Worm (Caenorhabditis elegans) whole organism, late embryonic: Measurements from ENCODE around the gene D1005.4.

Experiments used
- nfya-1 ChIP-seq: sonication (generic microtip); optimal IDR thresholded peaks from 2 replicates; lab custom pipeline; 2017; ENCODE audit warnings: missing genetic modification characterization, mild to moderate bottlenecking, missing compliant biosample characterization, antibody characterized with exemption, moderate library complexity
- pag-3 ChIP-seq: sonication (generic microtip); optimal IDR thresholded peaks from 2 replicates; lab custom pipeline; 2016; ENCODE audit warnings: missing compliant biosample characterization, missing genetic modification characterization, borderline replicate concordance
- pax-1 ChIP-seq: fragments of 150-350 bp; optimal IDR thresholded peaks from 2 replicates; lab custom pipeline; 2014; ENCODE audit warnings: missing biosample characterization, missing genetic modification characterization

- TF ChIP-seq pag-3 (no peak), nfya-1 (tag; lab: Kevin White, UChicago) (no peak), pax-1 (no peak)
Measured at ce11 chrX:1502490-1502889, 16.9 kb upstream of the D1005.4 start, which contains the start of gene F09E10.1.
